Fruit fly (Drosophila melanogaster) whole organism, pupa: ENCODE results near the gene Top3beta.

Experiments
- CG10348 ChIP-seq: fragments of 200-800 bp; sonication (Bioruptor generic); IDR thresholded peaks from 2 replicates; pipeline ENCODE4 v1.3.6; 2022; ENCODE audit warnings: missing biosample characterization, missing genetic modification characterization
- CG12605 ChIP-seq: fragments of 200-800 bp; sonication (Bioruptor generic); IDR thresholded peaks from 2 replicates; pipeline ENCODE4 v1.3.6; 2022; ENCODE audit warnings: missing biosample characterization, missing genetic modification characterization
- CG13204 ChIP-seq: fragments of 200-800 bp; sonication (Bioruptor generic); optimal IDR thresholded peaks from 2 replicates; lab custom pipeline; 2018; ENCODE audit warnings: missing biosample characterization, mild to moderate bottlenecking, missing genetic modification characterization, moderate library complexity
- CG14655 ChIP-seq: fragments of 200-800 bp; sonication (Bioruptor generic); optimal IDR thresholded peaks from 3 replicates; lab custom pipeline; 2017; ENCODE audit warnings: mild to moderate bottlenecking, missing biosample characterization, missing genetic modification reagents, missing genetic modification characterization
- CG15710 ChIP-seq: fragments of 200-800 bp; sonication (Bioruptor generic); optimal IDR thresholded peaks from 2 replicates; lab custom pipeline; 2018; ENCODE audit warnings: missing biosample characterization, mild to moderate bottlenecking, missing genetic modification characterization, moderate library complexity
- CG17806 ChIP-seq: fragments of 200-800 bp; sonication (Bioruptor generic); optimal IDR thresholded peaks from 2 replicates; lab custom pipeline; 2018; ENCODE audit warnings: missing biosample characterization, mild to moderate bottlenecking, missing genetic modification characterization, moderate library complexity
- CG32121 ChIP-seq: fragments of 200-800 bp; sonication (Bioruptor generic); IDR thresholded peaks from 2 replicates; pipeline ENCODE4 v1.3.6; 2022; ENCODE audit warnings: missing biosample characterization, missing genetic modification characterization
- CG34367 ChIP-seq: fragments of 200-800 bp; sonication (Bioruptor generic); optimal IDR thresholded peaks from 2 replicates; lab custom pipeline; 2018; ENCODE audit warnings: missing biosample characterization, mild to moderate bottlenecking, missing genetic modification characterization
- CG4496 ChIP-seq: fragments of 200-800 bp; sonication (Bioruptor generic); IDR thresholded peaks from 3 replicates; pipeline ENCODE4 v1.3.6; 2022; ENCODE audit warnings: missing biosample characterization, missing genetic modification characterization
- CG8159 ChIP-seq: fragments of 200-800 bp; sonication (Bioruptor generic); optimal IDR thresholded peaks from 3 replicates; lab custom pipeline; 2018; ENCODE audit warnings: missing biosample characterization, mild to moderate bottlenecking, missing genetic modification characterization, moderate library complexity
- CG8301 ChIP-seq: fragments of 200-800 bp; sonication (Bioruptor generic); optimal IDR thresholded peaks from 2 replicates; lab custom pipeline; 2018; ENCODE audit warnings: missing biosample characterization, mild to moderate bottlenecking, missing genetic modification characterization
- CG9948 ChIP-seq: fragments of 200-800 bp; sonication (Bioruptor generic); optimal IDR thresholded peaks from 2 replicates; lab custom pipeline; 2018; ENCODE audit warnings: missing biosample characterization, mild to moderate bottlenecking, missing genetic modification characterization, moderate library complexity
- D1 ChIP-seq: fragments of 200-800 bp; sonication (Bioruptor generic); optimal IDR thresholded peaks from 2 replicates; lab custom pipeline; 2018; ENCODE audit warnings: missing biosample characterization, mild to moderate bottlenecking, missing genetic modification characterization, moderate library complexity
- EcR ChIP-seq: fragments of 200-800 bp; sonication (Bioruptor generic); optimal IDR thresholded peaks from 3 replicates; lab custom pipeline; 2019; ENCODE audit warnings: missing biosample characterization, missing genetic modification characterization, mild to moderate bottlenecking, moderate library complexity, missing genetic modification reagents
- Ets98B ChIP-seq: fragments of 200-800 bp; sonication (Bioruptor generic); IDR thresholded peaks from 2 replicates; pipeline ENCODE4 v1.3.6; 2022; ENCODE audit warnings: missing biosample characterization, missing genetic modification characterization
- Pif1A ChIP-seq: fragments of 200-800 bp; sonication (Bioruptor generic); optimal IDR thresholded peaks from 3 replicates; lab custom pipeline; 2016; ENCODE audit warnings: missing biosample characterization, missing genetic modification characterization
- Pif1B ChIP-seq: fragments of 200-800 bp; sonication (Bioruptor generic); optimal IDR thresholded peaks from 3 replicates; lab custom pipeline; 2016; ENCODE audit warnings: missing biosample characterization, missing genetic modification characterization
- Snoo ChIP-seq: fragments of 200-800 bp; sonication (Bioruptor generic); optimal IDR thresholded peaks from 3 replicates; lab custom pipeline; 2017; ENCODE audit warnings: missing biosample characterization, mild to moderate bottlenecking, missing genetic modification characterization, inconsistent platforms
- fd96Ca ChIP-seq: fragments of 200-800 bp; sonication (Bioruptor generic); IDR thresholded peaks from 3 replicates; pipeline ENCODE4 v1.3.6; 2022; ENCODE audit warnings: missing biosample characterization, missing genetic modification characterization
- gl ChIP-seq: fragments of 200-800 bp; sonication (Bioruptor generic); optimal IDR thresholded peaks from 2 replicates; lab custom pipeline; 2018; ENCODE audit warnings: missing biosample characterization, mild to moderate bottlenecking, missing genetic modification characterization
- rn ChIP-seq: fragments of 200-800 bp; sonication (Bioruptor generic); IDR thresholded peaks from 2 replicates; pipeline ENCODE4 v1.3.6; 2022; ENCODE audit warnings: missing biosample characterization, missing genetic modification characterization

Gene Top3beta

DNA sequence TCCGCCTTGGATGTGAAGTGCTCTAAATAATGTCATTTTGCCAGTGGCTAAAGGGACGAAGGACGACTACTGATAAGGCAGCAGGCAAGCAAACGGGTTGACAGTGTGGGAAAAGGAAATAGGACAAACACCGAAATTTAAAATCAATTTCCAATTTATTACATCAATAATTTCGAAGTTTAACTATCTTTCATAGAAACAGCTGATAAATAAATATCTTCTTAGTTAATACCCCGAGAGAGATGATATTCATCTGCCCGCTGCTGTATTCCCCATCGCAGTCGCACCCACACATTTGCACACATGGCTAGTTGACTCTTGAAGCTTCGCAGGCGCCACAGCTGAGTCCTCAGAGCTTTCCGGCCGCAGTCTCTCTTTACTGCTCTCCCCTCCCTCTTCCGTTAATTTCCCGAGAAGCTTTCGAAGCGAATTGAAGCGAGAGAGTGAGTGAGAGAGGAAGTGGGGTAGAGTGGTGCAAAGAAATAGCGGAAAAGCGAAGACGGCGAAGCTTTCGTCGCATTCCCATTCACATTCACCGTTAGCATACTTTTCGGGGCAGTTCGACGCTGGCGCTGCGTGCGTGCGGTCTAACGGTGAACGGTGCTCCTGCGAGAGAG, 29.2 kb upstream of the Top3beta start:
- TF ChIP-seq CG8301 (tag; lab: Kevin White, UChicago), result peak; percentile 35
- TF ChIP-seq CG9948 (tag; lab: Kevin White, UChicago), result peak; percentile 36
- TF ChIP-seq EcR (GFP tag; lab: Kevin White, UChicago), result no peak
- TF ChIP-seq CG32121 (GFP tag; lab: Robert Waterston, UW), result peak; percentile 35; the same call in 1 of the 2 replicates
- TF ChIP-seq CG15710 (tag; lab: Kevin White, UChicago), result peak; percentile 57
- no peak for TF ChIP-seq D1
- TF ChIP-seq CG13204, result no peak
- TF ChIP-seq CG8159 (tag; lab: Kevin White, UChicago), result peak; percentile 62
- no peak for TF ChIP-seq rn (GFP tag; lab: Robert Waterston, UW)
- TF ChIP-seq CG34367 (tag; lab: Kevin White, UChicago), result peak; percentile 41
- TF ChIP-seq CG12605, result peak; percentile 57
- no peak for TF ChIP-seq CG10348
- peak; percentile 66 for TF ChIP-seq CG4496 (GFP tag; lab: Robert Waterston, UW)
- peak; percentile 37 for TF ChIP-seq CG14655
- TF ChIP-seq Pif1A (GFP tag; lab: Kevin White, UChicago), result peak; percentile 12
- TF ChIP-seq Ets98B (GFP tag; lab: Robert Waterston, UW), result peak; percentile 62
- TF ChIP-seq gl (tag; lab: Kevin White, UChicago), result peak; percentile 9
- TF ChIP-seq fd96Ca, result peak; percentile 56; the same call in 1 of the 3 replicates
- peak; percentile 9 for TF ChIP-seq Pif1B (GFP tag; lab: Kevin White, UChicago)

- TF ChIP-seq CG10348 (no peak), Pif1A (GFP tag; lab: Kevin White, UChicago) (no peak), CG4496 (GFP tag; lab: Robert Waterston, UW) (no peak), D1 (no peak), CG17806 (tag; lab: Kevin White, UChicago) (no peak), Pif1B (GFP tag; lab: Kevin White, UChicago) (no peak), Ets98B (GFP tag; lab: Robert Waterston, UW) (no peak), CG34367 (tag; lab: Kevin White, UChicago) (no peak), fd96Ca (no peak), gl (tag; lab: Kevin White, UChicago) (no peak), CG8159 (tag; lab: Kevin White, UChicago) (no peak)
Observed at dm6 chrX:6315583-6315982, 27.8 kb upstream of the Top3beta start.

DNA sequence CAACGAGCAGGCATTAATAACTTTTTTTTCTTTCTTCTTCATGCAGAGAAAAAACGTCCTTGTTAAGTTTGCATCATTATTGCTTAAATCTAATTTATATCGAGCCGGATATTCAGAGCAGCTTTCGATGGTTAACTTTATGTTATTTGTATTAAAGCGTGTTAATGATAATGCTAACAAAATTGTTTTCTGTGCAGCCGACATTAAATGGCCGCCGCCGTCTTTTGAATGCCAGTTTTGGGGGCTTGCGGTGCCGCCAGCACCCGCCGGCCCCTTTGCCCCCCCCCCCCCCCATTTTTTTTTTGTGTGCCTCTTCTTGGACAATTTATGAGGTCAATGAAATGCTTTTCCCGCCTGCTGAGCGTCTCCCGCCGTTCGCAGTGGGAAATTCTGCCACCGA, 23.7 kb upstream of the Top3beta start:
- no peak for TF ChIP-seq CG15710 (tag; lab: Kevin White, UChicago)
- TF ChIP-seq CG4496 (GFP tag; lab: Robert Waterston, UW), result peak; percentile 24; the same call in 1 of the 3 replicates

DNA sequence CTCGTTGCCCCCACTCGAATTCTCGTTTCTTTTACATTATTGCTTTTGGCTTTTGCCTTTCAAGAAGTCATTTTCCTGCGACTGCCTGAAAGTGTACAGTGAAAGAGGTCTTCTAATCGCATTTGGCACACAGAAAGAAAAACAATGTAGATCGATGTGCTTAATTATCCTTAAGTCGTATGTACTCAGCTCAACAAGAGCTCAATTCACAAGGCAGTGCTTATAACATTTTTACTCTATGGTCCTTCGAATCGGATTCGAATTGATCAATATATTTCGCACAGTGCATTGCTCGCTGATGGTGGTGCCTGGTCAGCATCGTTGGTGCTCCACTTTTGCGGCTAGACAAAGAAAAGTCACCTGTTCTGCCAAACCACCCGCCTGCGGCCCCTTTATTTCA, 22.6 kb upstream of the Top3beta start:
- TF ChIP-seq CG13204, result no peak
- TF ChIP-seq CG4496 (GFP tag; lab: Robert Waterston, UW), result peak; percentile 35; the same call in 2 of the 3 replicates
- peak; percentile 54; the same call in 1 of the 3 replicates for TF ChIP-seq fd96Ca
- peak; percentile 27 for TF ChIP-seq CG8301 (tag; lab: Kevin White, UChicago)
- TF ChIP-seq CG14655, result peak; percentile 14

dm6 chrX:6308852-6309251, 21.1 kb upstream of the Top3beta start, which contains the start of gene CG15894:
CG15894 (plus strand) TSS chrX:6309212.
- TF ChIP-seq gl (tag; lab: Kevin White, UChicago) (no peak), CG4496 (GFP tag; lab: Robert Waterston, UW) (peak; percentile 53; the same call in 1 of the 3 replicates), Snoo (tag; lab: Kevin White, UChicago) (no peak), CG8159 (tag; lab: Kevin White, UChicago) (peak; percentile 14), CG17806 (tag; lab: Kevin White, UChicago) (no peak), Ets98B (GFP tag; lab: Robert Waterston, UW) (peak; percentile 27; the same call in 1 of the 2 replicates), CG14655 (peak; percentile 21), CG15710 (tag; lab: Kevin White, UChicago) (peak; percentile 1), Pif1A (GFP tag; lab: Kevin White, UChicago) (no peak), CG12605 (no peak), fd96Ca (0 out of 3 replicates have a peak, but pooled peaks have one; percentile 32), D1 (no peak), CG34367 (tag; lab: Kevin White, UChicago) (no peak), Pif1B (GFP tag; lab: Kevin White, UChicago) (no peak), CG8301 (tag; lab: Kevin White, UChicago) (no peak), EcR (GFP tag; lab: Kevin White, UChicago) (no peak), CG9948 (tag; lab: Kevin White, UChicago) (no peak), CG32121 (GFP tag; lab: Robert Waterston, UW) (no peak), CG13204 (no peak), rn (GFP tag; lab: Robert Waterston, UW) (no peak), CG10348 (no peak)

DNA sequence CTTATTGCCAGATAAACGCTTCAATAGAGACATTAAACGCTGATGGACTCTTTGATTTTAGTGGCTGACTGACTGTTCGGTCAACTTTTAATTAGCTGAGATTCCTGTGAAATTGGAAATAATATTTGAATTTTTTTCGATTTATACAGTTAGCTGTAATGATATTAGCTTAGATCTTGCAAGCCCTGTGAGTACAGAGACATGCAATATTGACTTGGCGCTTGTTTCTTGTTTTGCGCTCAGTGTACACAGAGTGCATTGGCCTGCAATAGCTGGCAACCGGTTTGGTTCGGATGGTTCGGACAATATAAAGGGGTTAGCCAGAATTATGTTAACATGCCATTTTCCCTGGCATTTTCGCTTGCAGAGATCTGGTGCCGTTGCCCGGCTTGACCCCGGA, 17.5 kb upstream of the Top3beta start:
- TF ChIP-seq CG34367 (tag; lab: Kevin White, UChicago) (no peak), CG10348 (no peak), D1 (no peak), rn (GFP tag; lab: Robert Waterston, UW) (no peak), CG8301 (tag; lab: Kevin White, UChicago) (peak; percentile 28), CG15710 (tag; lab: Kevin White, UChicago) (no peak), gl (tag; lab: Kevin White, UChicago) (no peak), Pif1B (GFP tag; lab: Kevin White, UChicago) (peak; percentile 24), fd96Ca (no peak), CG4496 (GFP tag; lab: Robert Waterston, UW) (peak; percentile 48; the same call in 1 of the 3 replicates), CG9948 (tag; lab: Kevin White, UChicago) (peak; percentile 4), Snoo (tag; lab: Kevin White, UChicago) (no peak), CG12605 (no peak), EcR (GFP tag; lab: Kevin White, UChicago) (peak; percentile 94), CG8159 (tag; lab: Kevin White, UChicago) (no peak), CG14655 (peak; percentile 46), CG17806 (tag; lab: Kevin White, UChicago) (no peak), CG32121 (GFP tag; lab: Robert Waterston, UW) (0 out of 2 replicates have a peak, but pooled peaks have one; percentile 34), Pif1A (GFP tag; lab: Kevin White, UChicago) (peak; percentile 21), Ets98B (GFP tag; lab: Robert Waterston, UW) (no peak), CG13204 (no peak)
- TF ChIP-seq, all 21 proteins: peak for 8
